Fruit fly (Drosophila melanogaster) whole organism, pupa: ENCODE results near the gene aph-1.

ENCODE experiments used
- CG10348 ChIP-seq: fragments of 200-800 bp; sonication (Bioruptor generic); IDR thresholded peaks from 2 replicates; pipeline ENCODE4 v1.3.6; 2022; ENCODE audit warnings: missing biosample characterization, missing genetic modification characterization
- CG12605 ChIP-seq: fragments of 200-800 bp; sonication (Bioruptor generic); IDR thresholded peaks from 2 replicates; pipeline ENCODE4 v1.3.6; 2022; ENCODE audit warnings: missing biosample characterization, missing genetic modification characterization
- CG13204 ChIP-seq: fragments of 200-800 bp; sonication (Bioruptor generic); optimal IDR thresholded peaks from 2 replicates; lab custom pipeline; 2018; ENCODE audit warnings: missing biosample characterization, mild to moderate bottlenecking, missing genetic modification characterization, moderate library complexity
- CG14655 ChIP-seq: fragments of 200-800 bp; sonication (Bioruptor generic); optimal IDR thresholded peaks from 3 replicates; lab custom pipeline; 2017; ENCODE audit warnings: mild to moderate bottlenecking, missing biosample characterization, missing genetic modification reagents, missing genetic modification characterization
- CG15710 ChIP-seq: fragments of 200-800 bp; sonication (Bioruptor generic); optimal IDR thresholded peaks from 2 replicates; lab custom pipeline; 2018; ENCODE audit warnings: missing biosample characterization, mild to moderate bottlenecking, missing genetic modification characterization, moderate library complexity
- CG17806 ChIP-seq: fragments of 200-800 bp; sonication (Bioruptor generic); optimal IDR thresholded peaks from 2 replicates; lab custom pipeline; 2018; ENCODE audit warnings: missing biosample characterization, mild to moderate bottlenecking, missing genetic modification characterization, moderate library complexity
- CG32121 ChIP-seq: fragments of 200-800 bp; sonication (Bioruptor generic); IDR thresholded peaks from 2 replicates; pipeline ENCODE4 v1.3.6; 2022; ENCODE audit warnings: missing biosample characterization, missing genetic modification characterization
- CG34367 ChIP-seq: fragments of 200-800 bp; sonication (Bioruptor generic); optimal IDR thresholded peaks from 2 replicates; lab custom pipeline; 2018; ENCODE audit warnings: missing biosample characterization, mild to moderate bottlenecking, missing genetic modification characterization
- CG4496 ChIP-seq: fragments of 200-800 bp; sonication (Bioruptor generic); IDR thresholded peaks from 3 replicates; pipeline ENCODE4 v1.3.6; 2022; ENCODE audit warnings: missing biosample characterization, missing genetic modification characterization
- CG8159 ChIP-seq: fragments of 200-800 bp; sonication (Bioruptor generic); optimal IDR thresholded peaks from 3 replicates; lab custom pipeline; 2018; ENCODE audit warnings: missing biosample characterization, mild to moderate bottlenecking, missing genetic modification characterization, moderate library complexity
- CG8301 ChIP-seq: fragments of 200-800 bp; sonication (Bioruptor generic); optimal IDR thresholded peaks from 2 replicates; lab custom pipeline; 2018; ENCODE audit warnings: missing biosample characterization, mild to moderate bottlenecking, missing genetic modification characterization
- CG9948 ChIP-seq: fragments of 200-800 bp; sonication (Bioruptor generic); optimal IDR thresholded peaks from 2 replicates; lab custom pipeline; 2018; ENCODE audit warnings: missing biosample characterization, mild to moderate bottlenecking, missing genetic modification characterization, moderate library complexity
- D1 ChIP-seq: fragments of 200-800 bp; sonication (Bioruptor generic); optimal IDR thresholded peaks from 2 replicates; lab custom pipeline; 2018; ENCODE audit warnings: missing biosample characterization, mild to moderate bottlenecking, missing genetic modification characterization, moderate library complexity
- EcR ChIP-seq: fragments of 200-800 bp; sonication (Bioruptor generic); optimal IDR thresholded peaks from 3 replicates; lab custom pipeline; 2019; ENCODE audit warnings: missing biosample characterization, missing genetic modification characterization, mild to moderate bottlenecking, moderate library complexity, missing genetic modification reagents
- Ets98B ChIP-seq: fragments of 200-800 bp; sonication (Bioruptor generic); IDR thresholded peaks from 2 replicates; pipeline ENCODE4 v1.3.6; 2022; ENCODE audit warnings: missing biosample characterization, missing genetic modification characterization
- Pif1A ChIP-seq: fragments of 200-800 bp; sonication (Bioruptor generic); optimal IDR thresholded peaks from 3 replicates; lab custom pipeline; 2016; ENCODE audit warnings: missing biosample characterization, missing genetic modification characterization
- Pif1B ChIP-seq: fragments of 200-800 bp; sonication (Bioruptor generic); optimal IDR thresholded peaks from 3 replicates; lab custom pipeline; 2016; ENCODE audit warnings: missing biosample characterization, missing genetic modification characterization
- Snoo ChIP-seq: fragments of 200-800 bp; sonication (Bioruptor generic); optimal IDR thresholded peaks from 3 replicates; lab custom pipeline; 2017; ENCODE audit warnings: missing biosample characterization, mild to moderate bottlenecking, missing genetic modification characterization, inconsistent platforms
- fd96Ca ChIP-seq: fragments of 200-800 bp; sonication (Bioruptor generic); IDR thresholded peaks from 3 replicates; pipeline ENCODE4 v1.3.6; 2022; ENCODE audit warnings: missing biosample characterization, missing genetic modification characterization
- gl ChIP-seq: fragments of 200-800 bp; sonication (Bioruptor generic); optimal IDR thresholded peaks from 2 replicates; lab custom pipeline; 2018; ENCODE audit warnings: missing biosample characterization, mild to moderate bottlenecking, missing genetic modification characterization
- rn ChIP-seq: fragments of 200-800 bp; sonication (Bioruptor generic); IDR thresholded peaks from 2 replicates; pipeline ENCODE4 v1.3.6; 2022; ENCODE audit warnings: missing biosample characterization, missing genetic modification characterization

aph-1 gene

DNA sequence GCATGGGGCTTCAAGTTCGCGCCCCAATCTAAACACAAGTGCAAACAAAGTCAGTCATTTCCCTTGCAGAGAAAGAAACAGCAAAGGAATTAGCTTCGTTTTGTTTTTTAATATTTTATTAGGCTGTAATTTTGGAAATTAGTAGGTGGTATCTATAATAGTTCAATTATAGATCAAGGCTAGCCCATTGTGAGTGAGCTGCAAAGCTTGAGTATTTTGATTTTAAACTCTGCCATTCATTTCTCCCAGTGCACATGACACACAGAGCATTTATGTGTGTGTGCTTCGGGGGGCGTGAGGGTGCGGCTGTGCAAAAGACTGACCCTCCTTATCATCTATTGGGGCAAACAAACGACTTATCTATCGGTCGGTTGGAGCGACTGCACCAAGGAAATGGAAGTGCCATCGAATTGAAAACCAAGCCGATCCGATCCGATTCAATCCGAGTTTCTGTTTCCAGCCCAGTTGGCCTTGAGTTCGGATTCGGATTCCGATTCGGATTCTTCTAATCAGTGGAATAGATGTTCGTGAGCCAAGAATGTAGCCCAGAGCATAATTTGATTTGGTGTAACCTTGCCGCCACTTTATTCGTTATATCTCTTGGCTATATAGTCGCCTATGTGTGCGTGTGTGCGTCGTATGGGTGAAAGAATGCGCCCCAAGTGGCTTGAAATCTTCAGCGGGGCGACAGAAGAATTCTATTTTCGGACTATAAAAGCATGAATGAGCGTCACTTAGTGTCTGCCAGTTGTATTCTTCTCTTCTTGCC is 34.5 kb upstream of the aph-1 start:
- no peak for TF ChIP-seq CG34367 (tag; lab: Kevin White, UChicago)
- TF ChIP-seq Ets98B (GFP tag; lab: Robert Waterston, UW): peak; percentile 77
- no peak for TF ChIP-seq CG9948 (tag; lab: Kevin White, UChicago)
- TF ChIP-seq CG14655: peak; percentile 58
- TF ChIP-seq fd96Ca: peak; percentile 73; the same call in 2 of the 3 replicates
- TF ChIP-seq rn (GFP tag; lab: Robert Waterston, UW): no peak
- TF ChIP-seq Snoo (tag; lab: Kevin White, UChicago): no peak
- no peak for TF ChIP-seq CG15710 (tag; lab: Kevin White, UChicago)
- no peak for TF ChIP-seq Pif1B (GFP tag; lab: Kevin White, UChicago)
- no peak for TF ChIP-seq CG10348 (GFP tag; lab: Robert Waterston, UW)
- no peak for TF ChIP-seq D1
- peak; percentile 55 for TF ChIP-seq CG8301 (tag; lab: Kevin White, UChicago)
- TF ChIP-seq CG17806 (tag; lab: Kevin White, UChicago): peak; percentile 13
- peak; percentile 68; the same call in 2 of the 3 replicates for TF ChIP-seq CG4496 (GFP tag; lab: Robert Waterston, UW)
- TF ChIP-seq CG8159 (tag; lab: Kevin White, UChicago): no peak
- TF ChIP-seq EcR (GFP tag; lab: Kevin White, UChicago): no peak
- TF ChIP-seq Pif1A (GFP tag; lab: Kevin White, UChicago): peak; percentile 22
- 0 out of 2 replicates have a peak, but pooled peaks have one; percentile 9 for TF ChIP-seq CG12605 (GFP tag; lab: Robert Waterston, UW)
- peak; percentile 50; the same call in 1 of the 2 replicates for TF ChIP-seq CG32121 (GFP tag; lab: Robert Waterston, UW)
- TF ChIP-seq, all 21 proteins: peak for 9

DNA sequence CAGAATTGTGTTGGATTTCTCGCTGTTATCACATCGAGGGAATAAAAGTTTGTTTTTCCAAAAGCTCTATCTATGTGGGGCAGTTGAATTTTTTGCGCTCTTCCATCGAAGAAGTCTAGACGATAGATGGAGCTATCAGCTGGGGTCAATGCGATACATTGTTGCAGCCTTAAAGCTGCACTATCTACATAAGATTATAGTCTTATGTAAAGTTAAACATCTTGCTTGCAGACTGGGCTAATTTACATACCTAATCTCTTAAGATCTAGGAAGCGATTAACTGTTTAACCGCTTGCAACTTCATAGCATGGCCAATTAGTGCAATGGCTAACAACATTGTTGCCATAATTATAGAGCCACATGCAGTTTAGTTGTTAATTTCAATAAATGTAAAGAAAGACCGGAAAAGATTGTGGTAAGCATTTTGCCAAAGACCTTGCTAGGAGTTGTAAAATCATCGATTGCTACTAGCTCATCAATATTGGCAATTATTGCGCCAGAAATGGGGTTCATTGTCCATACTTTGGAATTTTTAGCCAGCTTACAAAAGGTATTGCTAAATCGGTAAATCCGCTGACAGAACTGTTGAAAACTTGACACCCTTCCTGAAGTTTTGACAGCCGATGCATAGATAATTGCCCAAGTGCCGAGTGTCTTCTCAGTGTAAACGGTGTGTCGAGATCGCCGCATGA is 33.7 kb upstream of the aph-1 start:
- TF ChIP-seq D1 (no peak), CG8159 (tag; lab: Kevin White, UChicago) (no peak), CG17806 (tag; lab: Kevin White, UChicago) (no peak), Pif1B (GFP tag; lab: Kevin White, UChicago) (no peak), CG32121 (GFP tag; lab: Robert Waterston, UW) (no peak), CG9948 (tag; lab: Kevin White, UChicago) (no peak), Ets98B (GFP tag; lab: Robert Waterston, UW) (no peak), gl (tag; lab: Kevin White, UChicago) (no peak), CG13204 (no peak), CG15710 (tag; lab: Kevin White, UChicago) (no peak), CG10348 (GFP tag; lab: Robert Waterston, UW) (no peak), CG8301 (tag; lab: Kevin White, UChicago) (no peak), CG12605 (GFP tag; lab: Robert Waterston, UW) (no peak), Pif1A (GFP tag; lab: Kevin White, UChicago) (no peak), CG14655 (no peak), CG4496 (GFP tag; lab: Robert Waterston, UW) (no peak)

DNA sequence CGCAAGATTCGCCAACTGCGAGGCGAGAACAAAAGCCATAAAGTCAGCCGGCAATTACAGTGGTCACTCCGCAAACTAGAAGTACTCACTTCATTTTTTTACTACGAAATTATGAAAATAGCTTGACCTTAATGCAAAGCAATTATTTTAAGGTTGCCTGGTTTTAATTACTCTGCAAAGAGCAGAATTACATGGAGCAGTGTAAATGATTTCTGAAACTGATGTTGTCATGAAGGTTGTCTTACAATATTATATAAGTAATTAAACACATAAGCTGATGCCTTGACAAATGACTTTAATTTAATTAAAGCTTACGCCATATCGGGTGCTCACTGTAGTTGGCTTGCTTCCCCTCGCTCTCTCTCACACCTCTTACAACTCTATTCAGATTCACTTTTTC is 31.8 kb upstream of the aph-1 start:
- TF ChIP-seq D1 (no peak), CG9948 (tag; lab: Kevin White, UChicago) (peak; percentile 85), CG4496 (GFP tag; lab: Robert Waterston, UW) (peak; percentile 83), CG10348 (GFP tag; lab: Robert Waterston, UW) (no peak), Ets98B (GFP tag; lab: Robert Waterston, UW) (peak; percentile 32), fd96Ca (peak; percentile 76), CG8159 (tag; lab: Kevin White, UChicago) (peak; percentile 93), EcR (GFP tag; lab: Kevin White, UChicago) (no peak), CG17806 (tag; lab: Kevin White, UChicago) (peak; percentile 86), CG32121 (GFP tag; lab: Robert Waterston, UW) (peak; percentile 77; the same call in 1 of the 2 replicates), rn (GFP tag; lab: Robert Waterston, UW) (peak; percentile 48; the same call in 1 of the 2 replicates), Snoo (tag; lab: Kevin White, UChicago) (peak; percentile 45), CG8301 (tag; lab: Kevin White, UChicago) (peak; percentile 87), Pif1B (GFP tag; lab: Kevin White, UChicago) (peak; percentile 80), CG13204 (peak; percentile 68), CG12605 (GFP tag; lab: Robert Waterston, UW) (no peak), CG34367 (tag; lab: Kevin White, UChicago) (peak; percentile 79), CG15710 (tag; lab: Kevin White, UChicago) (peak; percentile 90), gl (tag; lab: Kevin White, UChicago) (peak; percentile 70), Pif1A (GFP tag; lab: Kevin White, UChicago) (peak; percentile 79), CG14655 (peak; percentile 92)

DNA sequence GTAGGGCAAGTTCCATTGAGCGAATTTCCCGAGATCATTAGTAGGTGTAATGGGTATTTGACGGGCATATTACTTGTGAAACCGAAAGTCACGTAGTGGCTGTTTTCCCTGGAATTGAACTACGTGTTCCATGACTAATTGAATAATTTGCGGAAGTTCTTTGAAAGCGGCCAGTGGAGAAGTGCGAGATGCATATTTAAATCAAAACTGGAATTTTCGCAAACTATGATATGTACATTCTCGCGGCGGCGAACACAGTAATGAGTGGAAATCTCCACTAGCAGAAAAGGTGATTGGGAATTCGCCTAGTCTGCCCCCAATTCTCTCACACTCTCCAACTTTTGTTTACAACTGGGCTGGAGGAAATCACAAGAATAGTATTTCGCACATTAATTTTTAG is 31.1 kb upstream of the aph-1 start:
- TF ChIP-seq CG4496 (GFP tag; lab: Robert Waterston, UW): 0 out of 3 replicates have a peak, but pooled peaks have one; percentile 14
- no peak for TF ChIP-seq Ets98B (GFP tag; lab: Robert Waterston, UW)
- no peak for TF ChIP-seq CG8301 (tag; lab: Kevin White, UChicago)
- TF ChIP-seq CG8159 (tag; lab: Kevin White, UChicago): peak; percentile 32
- TF ChIP-seq Pif1B (GFP tag; lab: Kevin White, UChicago): no peak
- no peak for TF ChIP-seq CG32121 (GFP tag; lab: Robert Waterston, UW)
- TF ChIP-seq Snoo (tag; lab: Kevin White, UChicago): no peak
- no peak for TF ChIP-seq Pif1A (GFP tag; lab: Kevin White, UChicago)
- no peak for TF ChIP-seq rn (GFP tag; lab: Robert Waterston, UW)
- TF ChIP-seq CG15710 (tag; lab: Kevin White, UChicago): peak; percentile 19
- TF ChIP-seq CG14655: peak; percentile 24
- TF ChIP-seq D1: no peak
- TF ChIP-seq CG10348 (GFP tag; lab: Robert Waterston, UW): no peak
- TF ChIP-seq gl (tag; lab: Kevin White, UChicago): no peak
- TF ChIP-seq CG13204: no peak
- TF ChIP-seq CG9948 (tag; lab: Kevin White, UChicago): peak; percentile 23
- TF ChIP-seq EcR (GFP tag; lab: Kevin White, UChicago): no peak
- TF ChIP-seq CG17806 (tag; lab: Kevin White, UChicago): no peak
- TF ChIP-seq CG12605 (GFP tag; lab: Robert Waterston, UW): no peak
- no peak for TF ChIP-seq CG34367 (tag; lab: Kevin White, UChicago)
- no peak for TF ChIP-seq fd96Ca
